Fruit fly (Drosophila melanogaster): ENCODE measurements around the gene bcn92.
A peak's percentile ranks its signal among the peaks of the same experiment; 100 is the strongest.

dm6 chrX:2145690-2146470, 3.6 kb downstream of the bcn92 start:
- peak; percentile 48 for TF ChIP-seq dac (GFP tag; optimal IDR thresholded peaks at IDR 0.05)
- peak; percentile 45 for TF ChIP-seq fd59A (GFP tag; optimal IDR thresholded peaks at IDR 0.05)
- peak; percentile 13 for TF ChIP-seq dsx (GFP tag; optimal IDR thresholded peaks at IDR 0.05; ENCODE audit: poor library complexity, severe bottlenecking)
- TF ChIP-seq OdsH (GFP tag; optimal IDR thresholded peaks at IDR 0.05) = peak; percentile 59
- peak; percentile 65 for TF ChIP-seq CG31627 (GFP tag; optimal IDR thresholded peaks at IDR 0.05)
- no peak for TF ChIP-seq CG16779 (tag; optimal IDR thresholded peaks at IDR 0.05)
- peak; percentile 5 for TF ChIP-seq fkh (GFP tag; optimal IDR thresholded peaks at IDR 0.05)
- TF ChIP-seq salr (GFP tag; optimal IDR thresholded peaks at IDR 0.05) = peak in 1 of 2 experiments; percentile 47

Measured in whole organism, prepupa.